Worm (Caenorhabditis elegans) whole organism, L3 larva: ENCODE results near the gene C52B9.10.

Source experiments
- ceh-82 ChIP-seq: fragments of 150-350 bp; optimal IDR thresholded peaks from 2 replicates; lab custom pipeline; 2014; ENCODE audit warnings: missing biosample characterization, missing genetic modification characterization
- egl-27 ChIP-seq: sonication (generic microtip); optimal IDR thresholded peaks from 4 replicates; lab custom pipeline; 2017; ENCODE audit warnings: missing biosample characterization, missing genetic modification reagents, missing genetic modification characterization
- elt-3 ChIP-seq, 3 experiments: fragments of 150-350 bp in 1 of 3; sonication (generic microtip) in 2 of 3; optimal IDR thresholded peaks; 2 replicates in 2 of 3; 4 replicates in 1 of 3; lab custom pipeline; 2014 to 2017; ENCODE audit warnings: missing biosample characterization in 3 of 3, missing genetic modification characterization in 3 of 3
- skn-1 ChIP-seq: fragments of 150-350 bp; optimal IDR thresholded peaks from 2 replicates; lab custom pipeline; 2014; ENCODE audit warnings: missing biosample characterization, missing genetic modification characterization
- unc-62 ChIP-seq: fragments of 150-350 bp; sonication (generic microtip); optimal IDR thresholded peaks from 4 replicates; lab custom pipeline; 2014; ENCODE audit warnings: missing biosample characterization, missing genetic modification reagents, missing genetic modification characterization

ce11 chrX:4244489-4245123 is 29.1 kb upstream of the C52B9.10 start:
- TF ChIP-seq unc-62 (no peak), egl-27 (tag; lab: Kevin White, UChicago) (no peak), skn-1 (tag; lab: Kevin White, UChicago) (no peak), elt-3 (tag; optimal IDR thresholded peaks at IDR 0.05; lab: Kevin White, UChicago) (no peak), ceh-82 (tag; lab: Kevin White, UChicago) (no peak)
